Worm (Caenorhabditis elegans) whole organism, L1 larva: ENCODE results near the gene ceh-76.

Experiments used
- C04F5.9 ChIP-seq: sonication (generic microtip); optimal IDR thresholded peaks from 2 replicates; lab custom pipeline; 2016; ENCODE audit warnings: missing genetic modification characterization, missing compliant biosample characterization
- C34B4.2 ChIP-seq: sonication (generic microtip); optimal IDR thresholded peaks from 2 replicates; lab custom pipeline; 2017; ENCODE audit warnings: mild to moderate bottlenecking, missing genetic modification characterization, missing compliant biosample characterization
- Y116A8C.19 ChIP-seq: sonication (generic microtip); optimal IDR thresholded peaks from 2 replicates; lab custom pipeline; 2016; ENCODE audit warnings: missing compliant biosample characterization, missing genetic modification characterization, borderline replicate concordance
- aha-1 ChIP-seq: fragments of 150-350 bp; optimal IDR thresholded peaks from 2 replicates; lab custom pipeline; 2014; ENCODE audit warnings: missing biosample characterization, missing genetic modification characterization
- alr-1 ChIP-seq: fragments of 200-800 bp; sonication (Bioruptor generic); optimal IDR thresholded peaks from 2 replicates; lab custom pipeline; 2018; ENCODE audit warnings: borderline replicate concordance, mild to moderate bottlenecking, missing genetic modification characterization, missing compliant biosample characterization
- aly-2 ChIP-seq: fragments of 150-350 bp; optimal IDR thresholded peaks from 2 replicates; lab custom pipeline; 2014; ENCODE audit warnings: missing biosample characterization, missing genetic modification characterization
- blmp-1 ChIP-seq: fragments of 150-350 bp; optimal IDR thresholded peaks from 2 replicates; lab custom pipeline; 2014; ENCODE audit warnings: missing biosample characterization, missing genetic modification characterization
- ceh-63 ChIP-seq: fragments of 200-800 bp; sonication (Bioruptor generic); optimal IDR thresholded peaks from 2 replicates; lab custom pipeline; 2018; ENCODE audit warnings: mild to moderate bottlenecking, missing genetic modification characterization, missing compliant biosample characterization
- ceh-8 ChIP-seq: fragments of 200-800 bp; sonication (Bioruptor generic); optimal IDR thresholded peaks from 2 replicates; lab custom pipeline; 2018; ENCODE audit warnings: mild to moderate bottlenecking, missing genetic modification characterization, moderate library complexity, missing compliant biosample characterization
- ceh-82 ChIP-seq, 3 experiments: fragments of 150-350 bp in 1 of 3; sonication (generic microtip) in 2 of 3; optimal IDR thresholded peaks; 2 replicates each; lab custom pipeline; 2014 to 2017; ENCODE audit warnings: missing biosample characterization in 3 of 3, missing genetic modification characterization in 3 of 3
- ceh-88 ChIP-seq: fragments of 200-800 bp; sonication (Bioruptor generic); IDR thresholded peaks from 2 replicates; pipeline ENCODE4 v1.3.6; 2022; ENCODE audit warnings: missing genetic modification characterization, missing compliant biosample characterization
- ceh-90 ChIP-seq: sonication (generic microtip); optimal IDR thresholded peaks from 2 replicates; lab custom pipeline; 2016; ENCODE audit warnings: missing genetic modification characterization, missing compliant biosample characterization
- dpl-1 ChIP-seq, 3 experiments: fragments of 150-350 bp in 2 of 3; sonication (generic microtip) in 1 of 3; optimal IDR thresholded peaks; 2 replicates each; lab custom pipeline; 2014 to 2017; ENCODE audit warnings: missing biosample characterization in 3 of 3, missing genetic modification characterization in 3 of 3, missing genetic modification reagents in 3 of 3
- dsc-1 ChIP-seq: sonication (generic microtip); optimal IDR thresholded peaks from 2 replicates; lab custom pipeline; 2016; ENCODE audit warnings: mild to moderate bottlenecking, missing genetic modification characterization, missing compliant biosample characterization
- efl-1 ChIP-seq, 4 experiments: fragments of 150-350 bp; optimal IDR thresholded peaks in 3 of 4; peaks in 1 of 4; 1 replicate in 1 of 4; 2 replicates in 3 of 4; lab custom pipeline; 2014; ENCODE audit warnings: missing biosample characterization in 2 of 4, missing genetic modification characterization in 2 of 4, missing genetic modification reagents in 2 of 4
- elt-2 ChIP-seq: sonication (generic microtip); optimal IDR thresholded peaks from 2 replicates; lab custom pipeline; 2016; ENCODE audit warnings: missing genetic modification characterization, mild to moderate bottlenecking, inconsistent platforms, missing compliant biosample characterization, missing genetic modification reagents
- elt-3 ChIP-seq, 6 experiments: fragments of 150-350 bp in 1 of 6; sonication (generic microtip); optimal IDR thresholded peaks; 2 replicates each; lab custom pipeline; 2017 to 2018; ENCODE audit warnings: missing biosample characterization in 6 of 6, missing genetic modification characterization in 6 of 6, inconsistent platforms in 1 of 6
- ets-5 ChIP-seq: fragments of 200-800 bp; sonication (Bioruptor generic); IDR thresholded peaks from 2 replicates; pipeline ENCODE4 v1.3.6; 2022; ENCODE audit warnings: missing genetic modification characterization, missing compliant biosample characterization
- grh-1 ChIP-seq: fragments of 200-800 bp; sonication (Bioruptor generic); IDR thresholded peaks from 2 replicates; pipeline ENCODE4 v1.3.6; 2022; ENCODE audit warnings: missing genetic modification reagents, missing genetic modification characterization, missing compliant biosample characterization
- hlh-17 ChIP-seq: fragments of 200-800 bp; sonication (Bioruptor generic); optimal IDR thresholded peaks from 2 replicates; lab custom pipeline; 2018; ENCODE audit warnings: missing genetic modification characterization, mild to moderate bottlenecking, missing compliant biosample characterization, moderate library complexity, borderline replicate concordance
- jun-1 ChIP-seq: fragments of 150-350 bp; optimal IDR thresholded peaks from 2 replicates; lab custom pipeline; 2014; ENCODE audit warnings: missing biosample characterization, missing genetic modification reagents, missing genetic modification characterization
- lin-15B ChIP-seq: fragments of 150-350 bp; sonication (generic microtip); optimal IDR thresholded peaks from 3 replicates; lab custom pipeline; 2014; ENCODE audit warnings: missing biosample characterization, missing genetic modification characterization
- lin-35 ChIP-seq, 2 experiments: fragments of 150-350 bp; optimal IDR thresholded peaks; 2 replicates each; lab custom pipeline; 2014; ENCODE audit warnings: missing biosample characterization in 2 of 2, missing genetic modification characterization in 2 of 2, missing genetic modification reagents in 2 of 2
- lin-39 ChIP-seq: fragments of 150-350 bp; optimal IDR thresholded peaks from 2 replicates; lab custom pipeline; 2014; ENCODE audit warnings: missing biosample characterization, missing genetic modification reagents, missing genetic modification characterization
- lir-3 ChIP-seq: sonication (generic microtip); optimal IDR thresholded peaks from 2 replicates; lab custom pipeline; 2016; ENCODE audit warnings: mild to moderate bottlenecking, missing genetic modification characterization, moderate library complexity, missing compliant biosample characterization; ENCODE audit not compliant: poor library complexity
- lsy-2 ChIP-seq, 2 experiments: fragments of 150-350 bp; optimal IDR thresholded peaks; 2 replicates each; lab custom pipeline; 2014; ENCODE audit warnings: missing biosample characterization in 2 of 2, missing genetic modification characterization in 2 of 2
- mab-9 ChIP-seq: fragments of 200-800 bp; sonication (Bioruptor generic); IDR thresholded peaks from 2 replicates; pipeline ENCODE4 v1.3.6; 2022; ENCODE audit warnings: missing genetic modification reagents, missing genetic modification characterization, missing compliant biosample characterization
- mep-1 ChIP-seq: fragments of 150-350 bp; optimal IDR thresholded peaks from 2 replicates; lab custom pipeline; 2014; ENCODE audit warnings: missing biosample characterization, missing genetic modification characterization
- nhr-12 ChIP-seq: sonication (generic microtip); optimal IDR thresholded peaks from 2 replicates; lab custom pipeline; 2017; ENCODE audit warnings: missing biosample characterization, missing genetic modification characterization
- nhr-19 ChIP-seq: fragments of 200-800 bp; sonication (Bioruptor generic); conservative IDR thresholded peaks from 2 replicates; pipeline ENCODE4 v1.3.6; 2022; ENCODE audit warnings: missing genetic modification characterization, missing compliant biosample characterization
- nhr-20 ChIP-seq: sonication (generic microtip); optimal IDR thresholded peaks from 2 replicates; lab custom pipeline; 2016; ENCODE audit warnings: mild to moderate bottlenecking, missing genetic modification characterization, missing compliant biosample characterization
- nhr-47 ChIP-seq: sonication (generic microtip); optimal IDR thresholded peaks from 2 replicates; lab custom pipeline; 2016; ENCODE audit warnings: mild to moderate bottlenecking, missing genetic modification characterization, moderate library complexity, missing compliant biosample characterization
- nhr-71 ChIP-seq: sonication (generic microtip); optimal IDR thresholded peaks from 2 replicates; lab custom pipeline; 2016; ENCODE audit warnings: mild to moderate bottlenecking, missing genetic modification characterization, moderate library complexity, missing compliant biosample characterization
- nhr-77 ChIP-seq: fragments of 150-350 bp; optimal IDR thresholded peaks from 2 replicates; lab custom pipeline; 2014; ENCODE audit warnings: missing biosample characterization, missing genetic modification characterization
- nhr-84 ChIP-seq: sonication (generic microtip); optimal IDR thresholded peaks from 2 replicates; lab custom pipeline; 2017; ENCODE audit warnings: missing biosample characterization, missing genetic modification characterization
- nhr-85 ChIP-seq: sonication (generic microtip); peaks from one replicate; lab custom pipeline; 2016; ENCODE audit warnings: missing genetic modification characterization, inconsistent platforms, missing compliant biosample characterization
- pag-3 ChIP-seq: sonication (generic microtip); optimal IDR thresholded peaks from 2 replicates; lab custom pipeline; 2017; ENCODE audit warnings: missing genetic modification characterization, mild to moderate bottlenecking, missing compliant biosample characterization, antibody characterized with exemption, borderline replicate concordance; ENCODE audit not compliant: insufficient read depth
- rnt-1 ChIP-seq: sonication (generic microtip); optimal IDR thresholded peaks from 2 replicates; lab custom pipeline; 2016; ENCODE audit warnings: mild to moderate bottlenecking, missing genetic modification characterization, moderate library complexity, missing compliant biosample characterization
- skn-1 ChIP-seq: fragments of 150-350 bp; optimal IDR thresholded peaks from 2 replicates; lab custom pipeline; 2014; ENCODE audit warnings: missing biosample characterization, missing genetic modification characterization
- snpc-4 ChIP-seq: fragments of 150-350 bp; optimal IDR thresholded peaks from 2 replicates; lab custom pipeline; 2014; ENCODE audit warnings: missing biosample characterization, missing genetic modification characterization
- snu-23 ChIP-seq: sonication (generic microtip); optimal IDR thresholded peaks from 2 replicates; lab custom pipeline; 2016; ENCODE audit warnings: missing genetic modification characterization, missing compliant biosample characterization
- sox-4 ChIP-seq: sonication (generic microtip); optimal IDR thresholded peaks from 2 replicates; lab custom pipeline; 2016; ENCODE audit warnings: missing genetic modification characterization, missing compliant biosample characterization
- sptf-1 ChIP-seq: fragments of 150-350 bp; optimal IDR thresholded peaks from 2 replicates; lab custom pipeline; 2014; ENCODE audit warnings: missing biosample characterization, missing genetic modification characterization
- tbx-2 ChIP-seq: sonication (generic microtip); optimal IDR thresholded peaks from 2 replicates; lab custom pipeline; 2016; ENCODE audit warnings: missing genetic modification characterization, missing compliant biosample characterization
- unc-62 ChIP-seq: fragments of 150-350 bp; optimal IDR thresholded peaks from 2 replicates; lab custom pipeline; 2014; ENCODE audit warnings: missing biosample characterization, missing genetic modification reagents, missing genetic modification characterization
- unc-86 ChIP-seq: sonication (generic microtip); optimal IDR thresholded peaks from 2 replicates; lab custom pipeline; 2016; ENCODE audit warnings: missing genetic modification characterization, missing compliant biosample characterization
- xbp-1 ChIP-seq: sonication (generic microtip); optimal IDR thresholded peaks from 2 replicates; lab custom pipeline; 2016; ENCODE audit warnings: missing genetic modification characterization, missing compliant biosample characterization
- ztf-11 ChIP-seq, 2 experiments: sonication (generic microtip); optimal IDR thresholded peaks; 2 replicates each; lab custom pipeline; 2016 to 2017; ENCODE audit warnings: missing genetic modification characterization in 2 of 2, missing biosample characterization in 1 of 2, missing compliant biosample characterization in 1 of 2

ceh-76 gene

DNA sequence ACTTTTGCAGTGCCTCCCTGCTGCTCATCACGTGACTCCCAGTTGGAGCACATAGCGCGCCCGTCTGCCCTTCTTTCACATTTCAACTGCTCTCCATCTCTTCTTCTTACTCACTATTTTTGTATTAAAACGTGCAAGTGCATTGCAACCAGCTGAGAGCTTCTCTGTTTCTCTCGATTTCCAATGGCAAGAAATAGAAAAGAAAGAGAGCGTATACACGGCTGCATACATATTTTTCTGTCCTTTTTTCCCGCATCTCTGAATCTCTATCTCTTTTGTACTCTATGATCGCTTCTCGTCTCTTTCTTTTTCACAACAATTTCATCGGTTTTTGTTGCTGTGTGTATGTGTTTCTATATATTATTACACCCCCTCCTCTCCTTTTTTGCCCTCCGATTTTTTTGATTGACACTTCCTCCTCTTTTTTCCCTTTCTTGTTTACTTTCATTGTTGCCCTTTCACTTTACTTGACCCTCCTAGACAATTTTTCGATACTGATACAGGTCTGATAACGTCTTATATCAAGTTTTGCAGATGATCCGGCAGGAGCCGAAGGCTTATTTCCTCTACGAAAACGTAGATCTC is 6.6 kb upstream of the ceh-76 start, which contains the start of gene Y97E10AR.1 (continued):
- peak in 1 of 2 experiments; percentile 41 for TF ChIP-seq ztf-11 (tag; optimal IDR thresholded peaks at IDR 0.05; lab: Kevin White, UChicago)
- peak; percentile 29; the same call in 1 of the 2 replicates for TF ChIP-seq ceh-88 (GFP tag; lab: Robert Waterston, UW)
- no peak for TF ChIP-seq aha-1 (tag; lab: Kevin White, UChicago)
- TF ChIP-seq ceh-82 (tag; optimal IDR thresholded peaks at IDR 0.05; lab: Kevin White, UChicago): peak in 2 of 3 experiments; percentile 17 to 68
- no peak for TF ChIP-seq sptf-1 (tag; lab: Kevin White, UChicago)
- no peak for TF ChIP-seq ceh-63 (GFP tag; lab: Kevin White, UChicago)
- TF ChIP-seq dsc-1 (tag; lab: Kevin White, UChicago): peak; percentile 69
- TF ChIP-seq Y116A8C.19: no peak
- TF ChIP-seq nhr-12 (tag; lab: Kevin White, UChicago): no peak
- peak; percentile 3 for TF ChIP-seq snpc-4 (tag; lab: Kevin White, UChicago)
- peak; percentile 91 for TF ChIP-seq nhr-71
- peak; percentile 57 for TF ChIP-seq nhr-85 (tag; lab: Kevin White, UChicago)
- peak; percentile 68 to 89 for TF ChIP-seq lsy-2 (tag; optimal IDR thresholded peaks at IDR 0.05; lab: Kevin White, UChicago)
- no peak for TF ChIP-seq ceh-90 (tag; lab: Kevin White, UChicago)
- peak; percentile 13 for TF ChIP-seq lin-15B (tag; lab: Kevin White, UChicago)
- no peak for TF ChIP-seq alr-1 (tag; lab: Kevin White, UChicago)
- no peak for TF ChIP-seq grh-1 (GFP tag; lab: Robert Waterston, UW)
- no peak for TF ChIP-seq C34B4.2 (tag; lab: Kevin White, UChicago)
- TF ChIP-seq lir-3 (tag; lab: Kevin White, UChicago): peak; percentile 70
- TF ChIP-seq hlh-17 (GFP tag; lab: Kevin White, UChicago): no peak
- TF ChIP-seq snu-23 (GFP tag; lab: Kevin White, UChicago): peak; percentile 81
- peak; percentile 74 for TF ChIP-seq nhr-19 (GFP tag; lab: Robert Waterston, UW)
- TF ChIP-seq blmp-1: peak; percentile 96
- peak; percentile 43 to 58 (median 49) for TF ChIP-seq dpl-1 (GFP tag; optimal IDR thresholded peaks at IDR 0.05; lab: Kevin White, UChicago)
- peak; percentile 66 to 68 for TF ChIP-seq efl-1 (optimal IDR thresholded peaks at IDR 0.05; lab: Kevin White, UChicago)
- peak; percentile 50 to 96 for TF ChIP-seq efl-1 (GFP tag; optimal IDR thresholded peaks at IDR 0.05 in 1 of 2; lab: Kevin White, UChicago)
- TF ChIP-seq unc-62 (GFP tag; lab: Kevin White, UChicago): no peak
- TF ChIP-seq rnt-1: peak; percentile 70
- no peak for TF ChIP-seq aly-2
- peak; percentile 77 for TF ChIP-seq nhr-77 (tag; lab: Kevin White, UChicago)
- no peak for TF ChIP-seq nhr-84 (tag; lab: Kevin White, UChicago)
- peak; percentile 47 for TF ChIP-seq skn-1 (tag; lab: Kevin White, UChicago)
- TF ChIP-seq unc-86 (tag; lab: Kevin White, UChicago): peak; percentile 90
- TF ChIP-seq pag-3: peak; percentile 75
- peak; percentile 81 for TF ChIP-seq elt-2 (tag; lab: Kevin White, UChicago)
- TF ChIP-seq lin-35 (GFP tag; optimal IDR thresholded peaks at IDR 0.05; lab: Kevin White, UChicago): peak; percentile 40 to 64
- TF ChIP-seq nhr-20: peak; percentile 76
- peak in 1 of 6 experiments; percentile 7 for TF ChIP-seq elt-3 (tag; optimal IDR thresholded peaks at IDR 0.05; lab: Kevin White, UChicago)
- no peak for TF ChIP-seq sox-4 (tag; lab: Kevin White, UChicago)
- TF ChIP-seq mab-9: 0 out of 2 replicates have a peak, but pooled peaks have one; percentile 17
- peak; percentile 48 for TF ChIP-seq jun-1 (tag; lab: Kevin White, UChicago)
- peak; percentile 51 for TF ChIP-seq lin-39 (tag; lab: Kevin White, UChicago)
- TF ChIP-seq C04F5.9 (tag; lab: Kevin White, UChicago): no peak
- TF ChIP-seq tbx-2 (tag; lab: Kevin White, UChicago): peak; percentile 80
- no peak for TF ChIP-seq ets-5 (GFP tag; lab: Robert Waterston, UW)
- peak; percentile 76 for TF ChIP-seq mep-1 (tag; lab: Kevin White, UChicago)
- peak; percentile 67 for TF ChIP-seq xbp-1 (tag; lab: Kevin White, UChicago)
- TF ChIP-seq nhr-47 (tag; lab: Kevin White, UChicago): peak; percentile 86
- peak; percentile 22 for TF ChIP-seq ceh-8 (GFP tag; lab: Kevin White, UChicago)
- TF ChIP-seq, all 84 proteins: peak for 50
